Worm (Caenorhabditis elegans): ENCODE measurements around the gene bcl-11.

- TF ChIP-seq klf-2 (GFP tag; conservative IDR thresholded peaks at IDR 0.05) = no peak
- TF ChIP-seq flt-1 (GFP tag; IDR thresholded peaks at IDR 0.05) = no peak
- no peak for TF ChIP-seq ref-1 (GFP tag; conservative IDR thresholded peaks at IDR 0.05)
- TF ChIP-seq ztf-29 (GFP tag; IDR thresholded peaks at IDR 0.05) = no peak
- no peak for TF ChIP-seq T22C8.4 (GFP tag; IDR thresholded peaks at IDR 0.05)
- no peak for TF ChIP-seq cog-1 (tag; optimal IDR thresholded peaks at IDR 0.05)
- no peak for TF ChIP-seq tab-1 (GFP tag; IDR thresholded peaks at IDR 0.05)
Observed at ce11 chrV:6359522-6359921, 3.7 kb downstream of the bcl-11 start.

All from whole organism, midembryonic.